ENCODE assay signal across 6 fruit fly cellular contexts in the genomic region with DNA sequence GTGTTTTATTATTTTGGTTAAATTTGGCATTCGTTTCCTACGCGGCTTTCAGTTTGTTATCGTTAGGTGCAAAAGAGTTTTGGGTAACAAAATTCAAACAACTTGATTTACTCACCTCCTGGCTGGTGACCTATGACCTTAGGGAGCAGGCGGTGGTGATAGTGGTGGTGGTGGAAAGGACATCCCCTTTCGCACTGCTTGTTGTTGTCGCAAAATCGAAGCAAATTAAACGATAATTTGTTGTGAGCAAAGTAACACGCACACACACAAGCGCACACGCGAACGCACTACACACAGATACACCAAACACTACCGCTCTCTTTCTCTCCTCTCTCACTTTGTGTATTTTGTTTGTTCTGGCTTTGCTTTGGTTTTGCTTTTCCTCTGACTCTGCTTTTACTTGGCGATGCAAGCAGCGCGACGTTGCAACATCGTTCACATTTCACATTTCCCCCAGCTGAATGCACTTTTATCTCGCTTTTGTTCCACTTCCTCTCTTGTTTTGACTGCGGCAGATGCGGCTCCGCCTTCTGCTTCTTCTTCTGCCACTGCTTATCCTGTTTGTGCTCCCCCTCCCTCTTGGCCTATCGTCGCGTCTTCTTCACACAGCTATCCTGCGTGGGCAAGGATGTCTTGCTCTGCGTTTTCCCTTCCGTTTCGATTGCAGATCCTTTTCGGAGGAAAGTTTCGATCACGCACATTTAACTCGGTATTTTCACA.
TF ChIP-seq lines count a peak whose summit lies in the region.

No protein-coding gene starts in this region.

- TF ChIP-seq CTCF in whole organism, embryonic (GFP tag; optimal IDR thresholded peaks at IDR 0.05; lab: Kevin White, UChicago) = no peak

TF ChIP-seq in whole organism, 6 proteins besides CTCF, POLR2A, EP300 and RAD21:
- TF ChIP-seq Dll (optimal IDR thresholded peaks at IDR 0.05; lab: Kevin White, UChicago) = peak; percentile 25
- TF ChIP-seq EcR (GFP tag; optimal IDR thresholded peaks at IDR 0.05; lab: Kevin White, UChicago) = no peak

TF ChIP-seq in whole organism, adult, 20 proteins besides CTCF, POLR2A, EP300 and RAD21:
- TF ChIP-seq Clk (GFP tag; optimal IDR thresholded peaks at IDR 0.05; lab: Kevin White, UChicago) = no peak
- no peak for TF ChIP-seq CG14711 (tag; optimal IDR thresholded peaks at IDR 0.05; lab: Kevin White, UChicago)
- no peak for TF ChIP-seq CG7101 (tag; optimal IDR thresholded peaks at IDR 0.05; lab: Kevin White, UChicago)
- peak; percentile 10 for TF ChIP-seq tj (GFP tag; optimal IDR thresholded peaks at IDR 0.05; lab: Kevin White, UChicago)
- no peak for TF ChIP-seq CG7045 (GFP tag; optimal IDR thresholded peaks at IDR 0.05; lab: Kevin White, UChicago)
- no peak for TF ChIP-seq Mnt (GFP tag; optimal IDR thresholded peaks at IDR 0.05; lab: Kevin White, UChicago)
- no peak for TF ChIP-seq bab1 (GFP tag; optimal IDR thresholded peaks at IDR 0.05; lab: Kevin White, UChicago)
- TF ChIP-seq CG1620 (GFP tag; optimal IDR thresholded peaks at IDR 0.05; lab: Kevin White, UChicago) = no peak

TF ChIP-seq in whole organism, embryonic, 481 proteins besides CTCF, POLR2A, EP300 and RAD21 (continues in another document):
- TF ChIP-seq CG4617 (GFP tag; optimal IDR thresholded peaks at IDR 0.05; lab: Kevin White, UChicago; ENCODE audit: borderline replicate concordance) (peak; percentile 23), CG6654 (GFP tag; optimal IDR thresholded peaks at IDR 0.05; lab: Kevin White, UChicago) (no peak), Kr (GFP tag; optimal IDR thresholded peaks at IDR 0.05; lab: Kevin White, UChicago) (no peak), tll (GFP tag; optimal IDR thresholded peaks at IDR 0.05; lab: Kevin White, UChicago) (peak in 1 of 2 experiments; percentile 25), CG17359 (tag; optimal IDR thresholded peaks at IDR 0.05; lab: Kevin White, UChicago) (peak; percentile 6), CG18262 (tag; optimal IDR thresholded peaks at IDR 0.05; lab: Kevin White, UChicago) (peak; percentile 3), Bgb (GFP tag; IDR thresholded peaks at IDR 0.05; lab: Robert Waterston, UW; ENCODE audit: partially characterized antibody) (0 out of 2 replicates have a peak, but pooled peaks have one; percentile 44), Stat92E (GFP tag; optimal IDR thresholded peaks at IDR 0.05; lab: Kevin White, UChicago) (peak in 1 of 3 experiments; percentile 48), CG13424 (tag; optimal IDR thresholded peaks at IDR 0.05; lab: Kevin White, UChicago) (no peak), ATbp (GFP tag; optimal IDR thresholded peaks at IDR 0.05; lab: Kevin White, UChicago) (peak; percentile 27), Hr78 (GFP tag; optimal IDR thresholded peaks at IDR 0.05; lab: Kevin White, UChicago) (peak in 1 of 2 experiments; percentile 71), Dip3 (GFP tag; optimal IDR thresholded peaks at IDR 0.05; lab: Kevin White, UChicago) (no peak), inv (GFP tag; IDR thresholded peaks at IDR 0.05; lab: Robert Waterston, UW; ENCODE audit: partially characterized antibody) (no peak), psq (GFP tag; optimal IDR thresholded peaks at IDR 0.05; lab: Kevin White, UChicago) (peak; percentile 90), amos (GFP tag; IDR thresholded peaks at IDR 0.05; lab: Robert Waterston, UW; ENCODE audit: partially characterized antibody) (no peak), crol (GFP tag; IDR thresholded peaks at IDR 0.05; lab: Robert Waterston, UW) (peak; percentile 79)

TF ChIP-seq in whole organism, prepupa, 60 proteins besides CTCF, POLR2A, EP300 and RAD21:
- TF ChIP-seq spab (GFP tag; optimal IDR thresholded peaks at IDR 0.05; lab: Kevin White, UChicago) (no peak), cyc (GFP tag; optimal IDR thresholded peaks at IDR 0.05; lab: Kevin White, UChicago) (no peak), Lpt (GFP tag; optimal IDR thresholded peaks at IDR 0.05; lab: Kevin White, UChicago) (peak; percentile 2), fkh (GFP tag; optimal IDR thresholded peaks at IDR 0.05; lab: Kevin White, UChicago) (peak; percentile 40), topi (GFP tag; optimal IDR thresholded peaks at IDR 0.05; lab: Kevin White, UChicago) (peak; percentile 8), CG8119 (GFP tag; IDR thresholded peaks at IDR 0.05; lab: Robert Waterston, UW) (no peak), Smox (GFP tag; optimal IDR thresholded peaks at IDR 0.05; lab: Kevin White, UChicago) (peak; percentile 5), dsx (GFP tag; optimal IDR thresholded peaks at IDR 0.05; lab: Kevin White, UChicago; ENCODE audit: poor library complexity, severe bottlenecking) (peak; percentile 46), CG11762 (GFP tag; optimal IDR thresholded peaks at IDR 0.05; lab: Kevin White, UChicago; ENCODE audit: insufficient read depth) (no peak), ss (GFP tag; optimal IDR thresholded peaks at IDR 0.05; lab: Kevin White, UChicago) (peak; percentile 54 to 63), CG6808 (GFP tag; optimal IDR thresholded peaks at IDR 0.05; lab: Kevin White, UChicago) (peak; percentile 48), CG11294 (GFP tag; IDR thresholded peaks at IDR 0.05; lab: Robert Waterston, UW) (no peak), CG1621 (tag; optimal IDR thresholded peaks at IDR 0.05; lab: Kevin White, UChicago) (peak; percentile 6), CG6276 (GFP tag; optimal IDR thresholded peaks at IDR 0.05; lab: Kevin White, UChicago) (no peak), CG6854 (GFP tag; optimal IDR thresholded peaks at IDR 0.05; lab: Kevin White, UChicago) (peak; percentile 82), CG6163 (GFP tag; IDR thresholded peaks at IDR 0.05; lab: Robert Waterston, UW) (peak; percentile 30; the same call in 1 of the 3 replicates), CG9139 (GFP tag; optimal IDR thresholded peaks at IDR 0.05; lab: Kevin White, UChicago) (peak; percentile 21)

TF ChIP-seq in whole organism, pupa, 21 proteins besides CTCF, POLR2A, EP300 and RAD21:
- peak; percentile 24 for TF ChIP-seq CG13204 (GFP tag; optimal IDR thresholded peaks at IDR 0.05; lab: Kevin White, UChicago)
- TF ChIP-seq CG12605 (GFP tag; IDR thresholded peaks at IDR 0.05; lab: Robert Waterston, UW) = no peak
- TF ChIP-seq CG15710 (tag; optimal IDR thresholded peaks at IDR 0.05; lab: Kevin White, UChicago) = peak; percentile 18
- TF ChIP-seq Pif1B (GFP tag; optimal IDR thresholded peaks at IDR 0.05; lab: Kevin White, UChicago) = peak; percentile 10
- no peak for TF ChIP-seq CG8159 (tag; optimal IDR thresholded peaks at IDR 0.05; lab: Kevin White, UChicago)
- no peak for TF ChIP-seq CG9948 (tag; optimal IDR thresholded peaks at IDR 0.05; lab: Kevin White, UChicago)
- 0 out of 2 replicates have a peak, but pooled peaks have one; percentile 8 for TF ChIP-seq rn (GFP tag; IDR thresholded peaks at IDR 0.05; lab: Robert Waterston, UW)
- TF ChIP-seq EcR (GFP tag; optimal IDR thresholded peaks at IDR 0.05; lab: Kevin White, UChicago) = peak; percentile 10
- no peak for TF ChIP-seq CG10348 (GFP tag; IDR thresholded peaks at IDR 0.05; lab: Robert Waterston, UW)
- TF ChIP-seq CG34367 (tag; optimal IDR thresholded peaks at IDR 0.05; lab: Kevin White, UChicago) = no peak
- no peak for TF ChIP-seq CG14655 (GFP tag; optimal IDR thresholded peaks at IDR 0.05; lab: Kevin White, UChicago)
TF ChIP-seq in whole organism, pupa: peak in this region for 5.

TF ChIP-seq in whole organism, wandering third instar larva, 38 proteins besides CTCF, POLR2A, EP300 and RAD21:
- TF ChIP-seq brk (GFP tag; optimal IDR thresholded peaks at IDR 0.05; lab: Kevin White, UChicago) (no peak), fru (GFP tag; optimal IDR thresholded peaks at IDR 0.05; lab: Kevin White, UChicago) (peak; percentile 84), dmrt93B (GFP tag; optimal IDR thresholded peaks at IDR 0.05; lab: Kevin White, UChicago) (no peak), Vsx2 (GFP tag; optimal IDR thresholded peaks at IDR 0.05; lab: Kevin White, UChicago; ENCODE audit: partially characterized antibody) (no peak), jim (GFP tag; optimal IDR thresholded peaks at IDR 0.05; lab: Kevin White, UChicago) (no peak), Rel (GFP tag; optimal IDR thresholded peaks at IDR 0.05; lab: Kevin White, UChicago) (no peak), Rel (tag; optimal IDR thresholded peaks at IDR 0.05; lab: Kevin White, UChicago) (no peak), usp (GFP tag; optimal IDR thresholded peaks at IDR 0.05; lab: Kevin White, UChicago) (no peak), lola (GFP tag; optimal IDR thresholded peaks at IDR 0.05; lab: Kevin White, UChicago) (no peak), CG32264 (GFP tag; optimal IDR thresholded peaks at IDR 0.05; lab: Kevin White, UChicago) (no peak), Jra (GFP tag; optimal IDR thresholded peaks at IDR 0.05; lab: Kevin White, UChicago) (no peak), foxo (GFP tag; optimal IDR thresholded peaks at IDR 0.05; lab: Kevin White, UChicago) (no peak), psq (GFP tag; optimal IDR thresholded peaks at IDR 0.05; lab: Kevin White, UChicago) (peak; percentile 95), Myc (optimal IDR thresholded peaks at IDR 0.05; lab: Kevin White, UChicago) (no peak), N (GFP tag; optimal IDR thresholded peaks at IDR 0.05; lab: Kevin White, UChicago) (no peak)
